Fruit fly (Drosophila melanogaster): Measurements from ENCODE around the gene CG33159.
A peak's percentile ranks its signal among the peaks of the same experiment; 100 is the strongest.

CG33159 gene

dm6 chr3L:3239785-3240596 lies 35.7 kb upstream of the CG33159 start (continued):
- no peak for TF ChIP-seq MTF-1 (GFP tag; optimal IDR thresholded peaks at IDR 0.05; ENCODE audit: borderline replicate concordance)
- no peak for TF ChIP-seq CG18764 (GFP tag; optimal IDR thresholded peaks at IDR 0.05)
- no peak for TF ChIP-seq Oaz (GFP tag; IDR thresholded peaks at IDR 0.05)
- TF ChIP-seq Dp (GFP tag; optimal IDR thresholded peaks at IDR 0.05): no peak
- TF ChIP-seq CG2678 (tag; optimal IDR thresholded peaks at IDR 0.05): peak; percentile 10
- peak; percentile 76 for TF ChIP-seq exex (tag; optimal IDR thresholded peaks at IDR 0.05)
- peak; percentile 14 for TF ChIP-seq dmrt11E (tag; optimal IDR thresholded peaks at IDR 0.05)
- peak; percentile 51 for TF ChIP-seq grn (GFP tag; optimal IDR thresholded peaks at IDR 0.05)
- no peak for TF ChIP-seq NK7.1 (GFP tag; optimal IDR thresholded peaks at IDR 0.05)
- TF ChIP-seq ind (GFP tag; optimal IDR thresholded peaks at IDR 0.05): no peak
- TF ChIP-seq salm (tag; optimal IDR thresholded peaks at IDR 0.05): peak; percentile 54
- no peak for TF ChIP-seq CG7556 (GFP tag; optimal IDR thresholded peaks at IDR 0.05)
- 0 out of 2 replicates have a peak, but pooled peaks have one; percentile 29 for TF ChIP-seq CG4360 (GFP tag; IDR thresholded peaks at IDR 0.05)
- TF ChIP-seq Lim3 (GFP tag; IDR thresholded peaks at IDR 0.05): no peak
- no peak for TF ChIP-seq CG8359 (GFP tag; optimal IDR thresholded peaks at IDR 0.05; ENCODE audit: borderline replicate concordance)
- TF ChIP-seq Asciz (GFP tag; optimal IDR thresholded peaks at IDR 0.05): peak; percentile 34
- TF ChIP-seq CG10565 (GFP tag; optimal IDR thresholded peaks at IDR 0.05): no peak
- TF ChIP-seq PHDP (tag; optimal IDR thresholded peaks at IDR 0.05): peak; percentile 34
- peak; percentile 17; the same call in 1 of the 2 replicates for TF ChIP-seq CG17328 (GFP tag; IDR thresholded peaks at IDR 0.05)
- no peak for TF ChIP-seq Doc3 (GFP tag; IDR thresholded peaks at IDR 0.05; ENCODE audit: partially characterized antibody)
- TF ChIP-seq chinmo (GFP tag; IDR thresholded peaks at IDR 0.05; ENCODE audit: partially characterized antibody): 0 out of 4 replicates have a peak, but pooled peaks have one; percentile 35
- TF ChIP-seq CG8290 (GFP tag; optimal IDR thresholded peaks at IDR 0.05): no peak
- TF ChIP-seq CG8290 (tag; optimal IDR thresholded peaks at IDR 0.05): peak in 1 of 2 experiments; percentile 51
- peak; percentile 2 for TF ChIP-seq CG12391 (tag; optimal IDR thresholded peaks at IDR 0.05)
- no peak for TF ChIP-seq CG13624 (GFP tag; optimal IDR thresholded peaks at IDR 0.05)
- TF ChIP-seq chn (GFP tag; optimal IDR thresholded peaks at IDR 0.05): no peak
- TF ChIP-seq stwl (tag; optimal IDR thresholded peaks at IDR 0.05): no peak
- no peak for TF ChIP-seq Atf-2 (GFP tag; optimal IDR thresholded peaks at IDR 0.05)
- no peak for TF ChIP-seq CG4854 (GFP tag; optimal IDR thresholded peaks at IDR 0.05)
- TF ChIP-seq CG6791 (GFP tag; IDR thresholded peaks at IDR 0.05; ENCODE audit: partially characterized antibody): no peak
- no peak for TF ChIP-seq CG1647 (GFP tag; optimal IDR thresholded peaks at IDR 0.05)
- no peak for TF ChIP-seq hth (optimal IDR thresholded peaks at IDR 0.05)
- TF ChIP-seq stc (GFP tag; IDR thresholded peaks at IDR 0.05): peak; percentile 13; the same call in 1 of the 2 replicates
- TF ChIP-seq shn (GFP tag; optimal IDR thresholded peaks at IDR 0.05): no peak
- TF ChIP-seq bbx (GFP tag; IDR thresholded peaks at IDR 0.05; ENCODE audit: partially characterized antibody): no peak
- TF ChIP-seq wdn (GFP tag; IDR thresholded peaks at IDR 0.05): no peak
- TF ChIP-seq CG17385 (GFP tag; optimal IDR thresholded peaks at IDR 0.05): peak; percentile 13
- peak; percentile 5 for TF ChIP-seq CG15601 (tag; optimal IDR thresholded peaks at IDR 0.05)
- peak; percentile 39 for TF ChIP-seq CG1603 (tag; optimal IDR thresholded peaks at IDR 0.05)
- no peak for TF ChIP-seq gcm2 (GFP tag; optimal IDR thresholded peaks at IDR 0.05)
- TF ChIP-seq B-H1 (GFP tag; IDR thresholded peaks at IDR 0.05): no peak
- no peak for TF ChIP-seq CG6683 (GFP tag; optimal IDR thresholded peaks at IDR 0.05)
- TF ChIP-seq hkb (optimal IDR thresholded peaks at IDR 0.05): peak; percentile 13
- TF ChIP-seq hkb (GFP tag; IDR thresholded peaks at IDR 0.05): no peak
- peak; percentile 29 for TF ChIP-seq sug (tag; optimal IDR thresholded peaks at IDR 0.05)
- no peak for TF ChIP-seq CG16863 (GFP tag; optimal IDR thresholded peaks at IDR 0.05)
- TF ChIP-seq CG12769 (tag; optimal IDR thresholded peaks at IDR 0.05): peak; percentile 20
- TF ChIP-seq CG6813 (GFP tag; optimal IDR thresholded peaks at IDR 0.05): peak; percentile 12
- TF ChIP-seq E2f1 (GFP tag; IDR thresholded peaks at IDR 0.05): 0 out of 2 replicates have a peak, but pooled peaks have one; percentile 2
